Worm (Caenorhabditis elegans): ENCODE data around the gene T14B4.20.

- TF ChIP-seq aly-1 (tag; optimal IDR thresholded peaks at IDR 0.05) (no peak), hnd-1 (tag; optimal IDR thresholded peaks at IDR 0.05) (no peak)
Measured at ce11 chrII:6764734-6765133, 48.0 kb downstream of the T14B4.20 start, which contains the start of gene nlp-50.

Measured in whole organism, early embryonic.